Worm (Caenorhabditis elegans): ENCODE measurements around the gene F37B4.15.

The F37B4.15 gene

DNA sequence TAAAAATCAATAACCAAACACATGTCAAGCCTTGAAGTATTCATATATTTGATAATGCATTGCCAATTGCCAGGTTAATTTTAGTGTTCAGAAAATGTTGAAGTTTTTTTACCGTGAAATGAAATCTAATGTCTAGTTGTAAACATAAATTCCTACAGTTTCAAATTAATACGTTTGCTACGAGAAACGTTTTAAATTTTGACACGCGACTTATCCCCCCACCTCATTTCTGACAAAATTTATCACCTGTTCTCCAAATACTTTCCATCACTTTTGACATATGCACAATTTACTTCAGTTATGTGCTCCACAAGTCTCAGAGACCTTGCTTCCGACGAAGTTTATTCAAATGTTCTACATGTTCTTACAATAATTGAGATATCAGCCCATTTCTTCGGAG is 21.9 kb downstream of the F37B4.15 start, which contains the start of gene srh-146:
TSS of gene srh-146 (plus strand) at position 301 of the 400 bp plus-strand sequence.
- TF ChIP-seq ceh-13 (GFP tag; optimal IDR thresholded peaks at IDR 0.05) (no peak), scrt-1 (GFP tag; IDR thresholded peaks at IDR 0.05) (no peak), hmg-4 (GFP tag; optimal IDR thresholded peaks at IDR 0.05) (no peak), flt-1 (GFP tag; IDR thresholded peaks at IDR 0.05) (no peak), sea-1 (GFP tag; conservative IDR thresholded peaks at IDR 0.05) (no peak), tbx-11 (GFP tag; IDR thresholded peaks at IDR 0.05) (no peak)

DNA sequence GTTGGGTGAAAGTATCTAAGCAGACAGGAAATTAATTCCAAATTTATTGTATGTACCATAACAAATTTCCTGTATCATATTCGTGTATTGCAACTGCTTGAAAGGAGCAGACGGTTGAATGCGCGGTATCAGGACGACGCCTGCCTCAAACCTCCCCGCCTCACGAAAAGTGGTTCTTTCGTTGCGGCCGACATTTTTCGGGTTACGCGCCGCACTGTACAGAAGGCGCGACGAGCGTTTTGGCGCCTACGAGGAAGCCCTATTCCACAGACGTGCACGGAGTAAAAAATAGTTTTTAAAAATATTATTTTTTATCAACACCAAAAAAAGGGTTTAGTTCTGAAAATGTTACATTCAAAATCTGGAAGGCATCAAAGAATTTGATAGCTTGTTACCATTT is 28.1 kb downstream of the F37B4.15 start:
- TF ChIP-seq B0310.2 (tag; optimal IDR thresholded peaks at IDR 0.05) (no peak), pes-1 (GFP tag; IDR thresholded peaks at IDR 0.05) (no peak), tbx-37 (GFP tag; conservative IDR thresholded peaks at IDR 0.05) (no peak), ets-7 (tag; optimal IDR thresholded peaks at IDR 0.05) (no peak), F13C5.2 (tag; optimal IDR thresholded peaks at IDR 0.05) (no peak), flt-1 (GFP tag; IDR thresholded peaks at IDR 0.05) (no peak), ama-1 (optimal IDR thresholded peaks at IDR 0.05) (no peak), ceh-36 (tag; optimal IDR thresholded peaks at IDR 0.05) (no peak), hmbx-1 (tag; optimal IDR thresholded peaks at IDR 0.05) (no peak), aly-1 (tag; optimal IDR thresholded peaks at IDR 0.05) (no peak), hnd-1 (tag; optimal IDR thresholded peaks at IDR 0.05) (no peak), hmg-4 (GFP tag; optimal IDR thresholded peaks at IDR 0.05) (no peak), sea-1 (GFP tag; conservative IDR thresholded peaks at IDR 0.05) (no peak), ceh-13 (GFP tag; optimal IDR thresholded peaks at IDR 0.05) (no peak), tbx-11 (GFP tag; IDR thresholded peaks at IDR 0.05) (no peak), scrt-1 (GFP tag; IDR thresholded peaks at IDR 0.05) (no peak)

DNA sequence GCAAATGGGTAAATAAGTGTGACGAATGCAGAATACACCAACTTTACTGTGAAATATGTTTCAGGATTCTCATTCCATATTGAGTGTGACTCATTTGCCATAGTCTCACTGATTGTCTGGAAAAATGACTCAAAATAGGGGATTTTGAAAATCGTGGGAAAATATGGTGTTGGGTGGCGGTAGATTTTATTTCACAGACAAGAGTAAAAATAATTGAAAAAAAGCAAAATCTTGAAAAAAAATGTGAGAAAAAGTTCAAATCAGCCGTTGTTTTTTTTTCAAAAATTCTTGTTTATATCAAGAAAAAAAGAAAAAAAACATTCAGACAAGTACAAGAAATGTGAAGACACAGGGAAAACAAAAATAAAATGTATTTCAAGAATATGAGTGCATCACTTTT is 30.6 kb downstream of the F37B4.15 start, which contains the start of gene srh-38:
TSS of gene srh-38 (minus strand) at position 101 of the 400 bp plus-strand sequence.
- TF ChIP-seq sea-1 (GFP tag; conservative IDR thresholded peaks at IDR 0.05) = no peak

DNA sequence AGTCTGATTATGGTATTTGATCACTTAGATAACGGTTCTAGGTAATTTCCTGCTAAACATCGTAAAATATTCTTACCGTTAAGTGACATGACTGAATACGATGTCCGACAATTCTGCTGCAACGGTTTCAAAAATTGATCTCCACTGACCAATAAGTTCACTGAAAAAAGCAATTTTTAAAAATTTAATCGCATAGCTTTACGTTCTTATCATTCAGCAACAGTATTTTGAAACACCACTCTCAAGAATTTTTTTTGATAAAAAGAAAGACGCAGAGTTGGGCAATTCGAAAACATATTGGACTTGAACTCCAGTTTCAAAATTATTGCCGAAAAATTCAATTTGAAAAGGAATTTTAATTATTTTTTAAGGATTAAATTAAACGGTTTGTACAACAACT is 35.5 kb downstream of the F37B4.15 start, which contains the start of gene C31B8.12:
TSS of gene C31B8.12 (minus strand) at position 101 of the 400 bp plus-strand sequence.
- TF ChIP-seq aly-1 (tag; optimal IDR thresholded peaks at IDR 0.05) (no peak), F13C5.2 (tag; optimal IDR thresholded peaks at IDR 0.05) (no peak), sea-1 (GFP tag; conservative IDR thresholded peaks at IDR 0.05) (no peak), tra-4 (tag; optimal IDR thresholded peaks at IDR 0.05) (no peak), flt-1 (GFP tag; IDR thresholded peaks at IDR 0.05) (no peak), tbx-11 (GFP tag; IDR thresholded peaks at IDR 0.05) (no peak), ets-7 (tag; optimal IDR thresholded peaks at IDR 0.05) (no peak), ceh-36 (tag; optimal IDR thresholded peaks at IDR 0.05) (no peak), hmbx-1 (tag; optimal IDR thresholded peaks at IDR 0.05) (no peak), hmg-4 (GFP tag; optimal IDR thresholded peaks at IDR 0.05) (no peak), hnd-1 (tag; optimal IDR thresholded peaks at IDR 0.05) (no peak), pes-1 (GFP tag; IDR thresholded peaks at IDR 0.05) (no peak), scrt-1 (GFP tag; IDR thresholded peaks at IDR 0.05) (no peak), ceh-13 (GFP tag; optimal IDR thresholded peaks at IDR 0.05) (no peak)

DNA sequence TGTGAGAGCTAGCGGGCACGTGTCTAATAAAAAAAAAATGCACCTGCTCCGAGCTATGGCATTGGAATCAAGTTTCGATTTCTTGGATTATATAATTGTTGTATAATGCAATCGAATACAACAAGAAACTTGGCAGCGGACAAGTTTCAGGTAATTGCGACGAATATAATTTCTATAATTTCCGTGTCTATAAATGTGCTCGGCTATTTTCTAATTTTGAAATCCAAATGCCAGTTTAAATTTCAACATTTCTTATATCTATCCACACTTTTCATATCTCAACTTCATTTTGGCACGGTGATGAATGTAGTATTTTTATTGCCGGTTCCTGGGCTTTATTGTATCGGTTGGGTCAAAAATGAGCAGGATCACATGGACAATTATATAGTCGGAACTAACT is 37.7 kb downstream of the F37B4.15 start, which contains the start of gene C31B8.16:
TSS of gene C31B8.16 (plus strand) at position 301 of the 400 bp plus-strand sequence.
- TF ChIP-seq aly-1 (tag; optimal IDR thresholded peaks at IDR 0.05) = no peak
- no peak for TF ChIP-seq ceh-36 (tag; optimal IDR thresholded peaks at IDR 0.05)
- TF ChIP-seq hmbx-1 (tag; optimal IDR thresholded peaks at IDR 0.05) = no peak
- no peak for TF ChIP-seq B0310.2 (tag; optimal IDR thresholded peaks at IDR 0.05)
- TF ChIP-seq hmg-4 (GFP tag; optimal IDR thresholded peaks at IDR 0.05) = no peak
- no peak for TF ChIP-seq ama-1 (optimal IDR thresholded peaks at IDR 0.05)
- no peak for TF ChIP-seq tbx-11 (GFP tag; IDR thresholded peaks at IDR 0.05)
- no peak for TF ChIP-seq ets-7 (tag; optimal IDR thresholded peaks at IDR 0.05)
- TF ChIP-seq sea-1 (GFP tag; conservative IDR thresholded peaks at IDR 0.05) = no peak
- no peak for TF ChIP-seq scrt-1 (GFP tag; IDR thresholded peaks at IDR 0.05)
- TF ChIP-seq pes-1 (GFP tag; IDR thresholded peaks at IDR 0.05) = no peak
- no peak for TF ChIP-seq hnd-1 (tag; optimal IDR thresholded peaks at IDR 0.05)
- no peak for TF ChIP-seq flt-1 (GFP tag; IDR thresholded peaks at IDR 0.05)
- TF ChIP-seq tbx-37 (GFP tag; conservative IDR thresholded peaks at IDR 0.05) = no peak
- no peak for TF ChIP-seq tra-4 (tag; optimal IDR thresholded peaks at IDR 0.05)
- no peak for TF ChIP-seq ceh-13 (GFP tag; optimal IDR thresholded peaks at IDR 0.05)
- no peak for TF ChIP-seq F13C5.2 (tag; optimal IDR thresholded peaks at IDR 0.05)

DNA sequence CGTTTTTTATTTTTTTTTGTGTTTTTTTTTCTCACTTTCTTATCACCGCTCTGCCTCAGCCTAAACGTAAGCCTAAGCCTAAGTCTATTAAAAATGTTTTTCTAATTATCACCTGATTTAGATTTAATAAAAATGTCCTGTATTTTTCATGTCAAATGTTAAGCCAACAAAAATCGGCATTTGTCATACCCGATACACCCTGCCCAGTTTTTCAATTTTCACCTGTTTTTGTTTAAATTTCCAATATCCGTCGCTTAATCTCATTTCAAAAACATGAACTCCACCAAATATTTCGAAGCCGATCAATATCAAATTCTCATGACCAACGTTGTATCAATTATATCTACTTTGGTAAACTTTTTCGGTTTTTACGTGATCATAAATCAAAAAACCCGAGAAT is 39.2 kb downstream of the F37B4.15 start, which contains the start of gene C31B8.1:
TSS of gene C31B8.1 (plus strand) at position 301 of the 400 bp plus-strand sequence.
- no peak for TF ChIP-seq ceh-13 (GFP tag; optimal IDR thresholded peaks at IDR 0.05)
- no peak for TF ChIP-seq B0310.2 (tag; optimal IDR thresholded peaks at IDR 0.05)
- no peak for TF ChIP-seq tra-4 (tag; optimal IDR thresholded peaks at IDR 0.05)
- TF ChIP-seq scrt-1 (GFP tag; IDR thresholded peaks at IDR 0.05) = no peak
- TF ChIP-seq tbx-37 (GFP tag; conservative IDR thresholded peaks at IDR 0.05) = no peak
- TF ChIP-seq hnd-1 (tag; optimal IDR thresholded peaks at IDR 0.05) = no peak
- no peak for TF ChIP-seq ama-1 (optimal IDR thresholded peaks at IDR 0.05)
- TF ChIP-seq aly-1 (tag; optimal IDR thresholded peaks at IDR 0.05) = no peak
- no peak for TF ChIP-seq ceh-36 (tag; optimal IDR thresholded peaks at IDR 0.05)
- TF ChIP-seq ets-7 (tag; optimal IDR thresholded peaks at IDR 0.05) = no peak
- TF ChIP-seq pes-1 (GFP tag; IDR thresholded peaks at IDR 0.05) = no peak
- no peak for TF ChIP-seq hmbx-1 (tag; optimal IDR thresholded peaks at IDR 0.05)
- TF ChIP-seq sea-1 (GFP tag; conservative IDR thresholded peaks at IDR 0.05) = no peak
- TF ChIP-seq F13C5.2 (tag; optimal IDR thresholded peaks at IDR 0.05) = no peak
- TF ChIP-seq flt-1 (GFP tag; IDR thresholded peaks at IDR 0.05) = no peak
- no peak for TF ChIP-seq hmg-4 (GFP tag; optimal IDR thresholded peaks at IDR 0.05)

DNA sequence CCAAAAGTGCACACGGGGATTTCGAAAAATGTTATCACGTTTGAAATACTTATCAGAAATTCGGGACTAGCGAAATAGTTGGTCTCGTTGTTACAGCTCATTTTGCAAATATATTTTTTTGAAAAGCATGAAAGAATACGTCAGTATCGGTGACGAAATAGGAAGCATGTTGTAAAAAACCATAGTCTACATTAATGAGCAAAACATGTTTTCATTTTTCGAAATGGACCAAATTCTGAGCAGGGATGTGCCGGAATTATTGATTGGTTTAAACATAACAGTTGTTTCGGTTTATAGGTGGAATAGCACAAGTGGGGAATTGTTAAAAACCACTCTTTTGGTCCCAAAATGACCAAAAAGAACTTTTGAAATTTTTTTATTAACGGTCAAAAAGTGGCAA is 42.0 kb downstream of the F37B4.15 start, which contains the start of gene srh-247:
TSS of gene srh-247 (minus strand) at position 101 of the 400 bp plus-strand sequence.
- TF ChIP-seq B0310.2 (tag; optimal IDR thresholded peaks at IDR 0.05) (no peak), F13C5.2 (tag; optimal IDR thresholded peaks at IDR 0.05) (no peak)

DNA sequence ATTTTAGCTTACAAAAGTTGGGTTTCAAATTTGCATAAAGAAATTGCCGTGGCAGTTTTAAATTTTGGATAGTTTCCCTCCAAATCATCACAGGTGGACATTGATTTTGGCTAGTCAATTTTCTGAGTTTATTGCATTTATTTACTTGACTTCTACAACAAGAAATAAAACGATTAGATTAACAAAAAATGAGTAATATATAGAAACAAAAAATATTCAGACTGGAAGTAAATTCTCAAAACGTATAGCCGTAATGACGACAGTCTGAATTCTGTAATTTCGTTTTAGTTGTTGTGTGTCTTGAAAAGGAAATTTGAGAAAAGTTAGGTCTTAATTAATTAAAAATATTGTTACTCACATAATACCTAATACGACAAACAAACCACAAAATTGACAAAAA is 46.5 kb downstream of the F37B4.15 start, which contains the start of gene srw-141:
TSS of gene srw-141 (minus strand) at position 101 of the 400 bp plus-strand sequence.
- TF ChIP-seq ama-1 (optimal IDR thresholded peaks at IDR 0.05) (no peak), F13C5.2 (tag; optimal IDR thresholded peaks at IDR 0.05) (no peak), tbx-11 (GFP tag; IDR thresholded peaks at IDR 0.05) (no peak), scrt-1 (GFP tag; IDR thresholded peaks at IDR 0.05) (no peak), ceh-13 (GFP tag; optimal IDR thresholded peaks at IDR 0.05) (no peak), hmg-4 (GFP tag; optimal IDR thresholded peaks at IDR 0.05) (no peak), ets-7 (tag; optimal IDR thresholded peaks at IDR 0.05) (no peak), B0310.2 (tag; optimal IDR thresholded peaks at IDR 0.05) (no peak), tbx-37 (GFP tag; conservative IDR thresholded peaks at IDR 0.05) (no peak), pes-1 (GFP tag; IDR thresholded peaks at IDR 0.05) (no peak), hnd-1 (tag; optimal IDR thresholded peaks at IDR 0.05) (no peak), ceh-36 (tag; optimal IDR thresholded peaks at IDR 0.05) (no peak), aly-1 (tag; optimal IDR thresholded peaks at IDR 0.05) (no peak), sea-1 (GFP tag; conservative IDR thresholded peaks at IDR 0.05) (no peak), hmbx-1 (tag; optimal IDR thresholded peaks at IDR 0.05) (no peak), tra-4 (tag; optimal IDR thresholded peaks at IDR 0.05) (no peak), flt-1 (GFP tag; IDR thresholded peaks at IDR 0.05) (no peak)
